Fruit fly (Drosophila melanogaster): Measurements from ENCODE around the gene CG6980.

CG6980 gene

dm6 chr3R:24787042-24787565 lies 20.3 kb upstream of the CG6980 start, which contains the start of gene CG5805 (continued):
- peak; percentile 67 to 79 for TF ChIP-seq chif (GFP tag; optimal IDR thresholded peaks at IDR 0.05)
- TF ChIP-seq CG3163 (GFP tag; optimal IDR thresholded peaks at IDR 0.05) = peak; percentile 85
- peak; percentile 83 for TF ChIP-seq CG4854 (GFP tag; optimal IDR thresholded peaks at IDR 0.05)
- TF ChIP-seq CG17186 (GFP tag; optimal IDR thresholded peaks at IDR 0.05) = peak; percentile 85
- TF ChIP-seq Drgx (GFP tag; IDR thresholded peaks at IDR 0.05) = peak; percentile 11; the same call in 1 of the 2 replicates
- TF ChIP-seq shn (GFP tag; optimal IDR thresholded peaks at IDR 0.05) = peak; percentile 56
- no peak for TF ChIP-seq CG16813 (GFP tag; IDR thresholded peaks at IDR 0.05; ENCODE audit: partially characterized antibody)
- no peak for TF ChIP-seq ab (GFP tag; optimal IDR thresholded peaks at IDR 0.05)
- peak; percentile 50 for TF ChIP-seq kni (GFP tag; optimal IDR thresholded peaks at IDR 0.05)
- peak; percentile 57 for TF ChIP-seq Abd-B (GFP tag; optimal IDR thresholded peaks at IDR 0.05)
- no peak; the same call in 2 of the 3 replicates for TF ChIP-seq CG11560 (tag; IDR thresholded peaks at IDR 0.05)
- peak; percentile 81 for TF ChIP-seq ttk (GFP tag; IDR thresholded peaks at IDR 0.05)
- peak; percentile 91 for TF ChIP-seq CG10209 (GFP tag; optimal IDR thresholded peaks at IDR 0.05)
- TF ChIP-seq vvl (GFP tag; IDR thresholded peaks at IDR 0.05) = peak; percentile 87
- TF ChIP-seq eyg (GFP tag; optimal IDR thresholded peaks at IDR 0.05) = peak; percentile 72
- TF ChIP-seq phol (tag; optimal IDR thresholded peaks at IDR 0.05) = peak; percentile 88
- peak in 1 of 2 experiments; percentile 23 for TF ChIP-seq tll (GFP tag; optimal IDR thresholded peaks at IDR 0.05)
- no peak for TF ChIP-seq CG14860 (GFP tag; IDR thresholded peaks at IDR 0.05; ENCODE audit: partially characterized antibody)
- TF ChIP-seq CG3065 (GFP tag; optimal IDR thresholded peaks at IDR 0.05) = peak; percentile 45
- no peak for TF ChIP-seq Nf-YB (GFP tag; optimal IDR thresholded peaks at IDR 0.05)
- peak; percentile 52; the same call in 1 of the 2 replicates for TF ChIP-seq ham (GFP tag; IDR thresholded peaks at IDR 0.05)
- TF ChIP-seq CG4328 (GFP tag; optimal IDR thresholded peaks at IDR 0.05) = peak; percentile 83
- TF ChIP-seq MTF-1 (GFP tag; optimal IDR thresholded peaks at IDR 0.05; ENCODE audit: borderline replicate concordance) = peak; percentile 90
- TF ChIP-seq CG7271 (tag; optimal IDR thresholded peaks at IDR 0.05) = peak; percentile 89
- peak; percentile 67 for TF ChIP-seq Usf (GFP tag; optimal IDR thresholded peaks at IDR 0.05)
- peak; percentile 92 for TF ChIP-seq Fer3 (tag; optimal IDR thresholded peaks at IDR 0.05)
- TF ChIP-seq disco-r (GFP tag; optimal IDR thresholded peaks at IDR 0.05) = peak; percentile 69
- TF ChIP-seq so (GFP tag; IDR thresholded peaks at IDR 0.05) = peak; percentile 67
- peak; percentile 7 for TF ChIP-seq sima (GFP tag; optimal IDR thresholded peaks at IDR 0.05)
- TF ChIP-seq CG32532 (GFP tag; IDR thresholded peaks at IDR 0.05) = peak; percentile 88
- peak; percentile 85 for TF ChIP-seq zfh1 (GFP tag; IDR thresholded peaks at IDR 0.05)
- TF ChIP-seq wor (GFP tag; IDR thresholded peaks at IDR 0.05) = peak; percentile 37; the same call in 1 of the 2 replicates
- TF ChIP-seq CG12769 (tag; optimal IDR thresholded peaks at IDR 0.05) = peak; percentile 96
- TF ChIP-seq hb (GFP tag; IDR thresholded peaks at IDR 0.05; ENCODE audit: partially characterized antibody) = no peak
- TF ChIP-seq CHES-1-like (GFP tag; optimal IDR thresholded peaks at IDR 0.05) = peak; percentile 75
- peak; percentile 46 to 97 for TF ChIP-seq Pdp1 (GFP tag; optimal IDR thresholded peaks at IDR 0.05)
- peak; percentile 30; the same call in 1 of the 2 replicates for TF ChIP-seq Taf1 (GFP tag; IDR thresholded peaks at IDR 0.05)
- TF ChIP-seq wdn (GFP tag; IDR thresholded peaks at IDR 0.05) = peak; percentile 81
- peak; percentile 56 for TF ChIP-seq Atf-2 (GFP tag; optimal IDR thresholded peaks at IDR 0.05)
- TF ChIP-seq CG6765 (GFP tag; optimal IDR thresholded peaks at IDR 0.05) = peak; percentile 90
- peak; percentile 78 for TF ChIP-seq CG9437 (GFP tag; optimal IDR thresholded peaks at IDR 0.05)
- no peak for TF ChIP-seq z (GFP tag; IDR thresholded peaks at IDR 0.05)
- TF ChIP-seq en (GFP tag; optimal IDR thresholded peaks at IDR 0.05) = peak; percentile 51
- peak; percentile 83 for TF ChIP-seq trh (GFP tag; optimal IDR thresholded peaks at IDR 0.05)
- no peak for TF ChIP-seq hkb (optimal IDR thresholded peaks at IDR 0.05)
- peak; percentile 81 for TF ChIP-seq hkb (GFP tag; IDR thresholded peaks at IDR 0.05)
- TF ChIP-seq zen (tag; optimal IDR thresholded peaks at IDR 0.05) = peak; percentile 79
- TF ChIP-seq dmrt11E (tag; optimal IDR thresholded peaks at IDR 0.05) = peak; percentile 72
- peak; percentile 73 for TF ChIP-seq ems (GFP tag; optimal IDR thresholded peaks at IDR 0.05)
- peak; percentile 74 for TF ChIP-seq CG9876 (GFP tag; optimal IDR thresholded peaks at IDR 0.05)

Data from whole organism, embryonic.